Worm (Caenorhabditis elegans): ENCODE data around the gene cal-5.

Gene cal-5

ce11 chrX:5061763-5062162, 16.0 kb downstream of the cal-5 start:
- TF ChIP-seq nhr-43 (tag; optimal IDR thresholded peaks at IDR 0.05; ENCODE audit: poor library complexity, severe bottlenecking), result no peak
- TF ChIP-seq fkh-10 (GFP tag; optimal IDR thresholded peaks at IDR 0.05), result no peak
- TF ChIP-seq ceh-9 (tag; optimal IDR thresholded peaks at IDR 0.05), result no peak
- no peak for TF ChIP-seq nhr-76 (tag; optimal IDR thresholded peaks at IDR 0.05)
- peak; percentile 38 for TF ChIP-seq nhr-25 (tag; optimal IDR thresholded peaks at IDR 0.05)
- TF ChIP-seq nhr-77 (tag; optimal IDR thresholded peaks at IDR 0.05), result no peak
- no peak for TF ChIP-seq nhr-28 (tag; optimal IDR thresholded peaks at IDR 0.05)
- no peak for TF ChIP-seq nhr-11 (tag; optimal IDR thresholded peaks at IDR 0.05)
- TF ChIP-seq tbx-2 (tag; optimal IDR thresholded peaks at IDR 0.05), result no peak
- peak; percentile 55 for TF ChIP-seq nhr-23 (tag; optimal IDR thresholded peaks at IDR 0.05)
- TF ChIP-seq elt-1 (tag; optimal IDR thresholded peaks at IDR 0.05), result peak; percentile 93

ce11 chrX:5060756-5061155, 17.0 kb downstream of the cal-5 start, which contains the start of gene C24H10.3:
Gene C24H10.3, plus strand, starts transcription at chrX:5061056.
- TF ChIP-seq nhr-25 (tag; optimal IDR thresholded peaks at IDR 0.05) (peak; percentile 59), elt-3 (tag; optimal IDR thresholded peaks at IDR 0.05) (peak in 1 of 3 experiments; percentile 26), R02D3.7 (tag; optimal IDR thresholded peaks at IDR 0.05) (no peak)

ce11 chrX:5059163-5059562, 18.6 kb downstream of the cal-5 start, which contains the start of gene C24H10.4:
Gene C24H10.4, minus strand, starts transcription at chrX:5059263.
- TF ChIP-seq R02D3.7 (tag; optimal IDR thresholded peaks at IDR 0.05) (no peak), nhr-43 (tag; optimal IDR thresholded peaks at IDR 0.05; ENCODE audit: poor library complexity, severe bottlenecking) (no peak), fkh-2 (tag; optimal IDR thresholded peaks at IDR 0.05) (no peak), lsy-12 (tag; optimal IDR thresholded peaks at IDR 0.05) (no peak), snpc-4 (tag; optimal IDR thresholded peaks at IDR 0.05) (no peak)

- peak; percentile 28 for TF ChIP-seq nhr-43 (tag; optimal IDR thresholded peaks at IDR 0.05; ENCODE audit: poor library complexity, severe bottlenecking)
Measured at ce11 chrX:5056199-5056598, 21.6 kb downstream of the cal-5 start.

- peak; percentile 45 for TF ChIP-seq nhr-23 (tag; optimal IDR thresholded peaks at IDR 0.05)
- TF ChIP-seq jun-1 (tag; optimal IDR thresholded peaks at IDR 0.05), result no peak
Measured at ce11 chrX:5043887-5044286, 33.9 kb downstream of the cal-5 start, which contains the start of gene Y64H9A.2. Gene Y64H9A.2, plus strand, starts transcription at chrX:5043976.

ce11 chrX:5040038-5040437, 37.7 kb downstream of the cal-5 start:
- no peak for TF ChIP-seq tbx-2 (tag; optimal IDR thresholded peaks at IDR 0.05)
- TF ChIP-seq ztf-11 (tag; optimal IDR thresholded peaks at IDR 0.05), result no peak
- no peak for TF ChIP-seq nhr-28 (tag; optimal IDR thresholded peaks at IDR 0.05)
- TF ChIP-seq nhr-12 (tag; optimal IDR thresholded peaks at IDR 0.05), result no peak
- TF ChIP-seq skn-1 (tag; optimal IDR thresholded peaks at IDR 0.05), result no peak
- no peak for TF ChIP-seq ztf-4 (tag; optimal IDR thresholded peaks at IDR 0.05)
- no peak for TF ChIP-seq fkh-2 (tag; optimal IDR thresholded peaks at IDR 0.05)
- TF ChIP-seq daf-12 (tag; optimal IDR thresholded peaks at IDR 0.05), result no peak
- TF ChIP-seq pha-4 (tag; optimal IDR thresholded peaks at IDR 0.05), result no peak
- TF ChIP-seq ama-1 (optimal IDR thresholded peaks at IDR 0.05), result no peak
- no peak for TF ChIP-seq zag-1 (tag; optimal IDR thresholded peaks at IDR 0.05)
- TF ChIP-seq lsy-12 (tag; optimal IDR thresholded peaks at IDR 0.05), result no peak
- TF ChIP-seq ceh-28 (tag; optimal IDR thresholded peaks at IDR 0.05), result no peak
- no peak for TF ChIP-seq fkh-10 (GFP tag; optimal IDR thresholded peaks at IDR 0.05)
- TF ChIP-seq ceh-16 (tag; optimal IDR thresholded peaks at IDR 0.05), result no peak
- no peak for TF ChIP-seq nhr-67 (tag; optimal IDR thresholded peaks at IDR 0.05)
- no peak for TF ChIP-seq elt-2 (tag; optimal IDR thresholded peaks at IDR 0.05)
- no peak for TF ChIP-seq egl-27 (tag; optimal IDR thresholded peaks at IDR 0.05)

- no peak for TF ChIP-seq pqm-1 (tag; optimal IDR thresholded peaks at IDR 0.05)
- TF ChIP-seq skn-1 (tag; optimal IDR thresholded peaks at IDR 0.05), result no peak
- no peak for TF ChIP-seq unc-62 (GFP tag; optimal IDR thresholded peaks at IDR 0.05)
Measured at ce11 chrX:5038812-5039211, 38.9 kb downstream of the cal-5 start.

Measured in whole organism, L3 larva.